Worm (Caenorhabditis elegans): ENCODE data around the gene set-24.

DNA sequence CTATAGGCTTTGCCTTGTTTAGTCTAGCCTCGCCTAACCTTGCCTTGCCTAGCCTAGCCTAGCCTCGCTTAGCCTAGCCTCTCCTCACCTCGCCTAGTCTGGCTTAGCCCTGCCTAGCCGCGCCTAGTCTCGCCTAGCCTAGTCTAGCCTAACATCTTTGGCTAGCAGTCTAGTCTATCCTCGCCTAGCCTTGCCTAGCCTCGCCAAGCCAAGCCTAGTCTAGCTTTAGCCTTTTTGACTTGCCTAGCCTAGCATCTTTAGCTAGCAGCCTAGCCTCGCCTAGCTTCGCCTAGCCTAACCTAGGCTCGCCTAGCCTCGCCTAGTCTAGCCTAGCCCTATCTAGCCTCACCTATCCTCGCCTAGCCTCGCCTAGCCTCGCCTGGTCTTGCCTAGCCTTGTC is 19.8 kb downstream of the set-24 start:
- TF ChIP-seq tra-4 (tag; optimal IDR thresholded peaks at IDR 0.05) (no peak), ama-1 (optimal IDR thresholded peaks at IDR 0.05) (no peak), flt-1 (GFP tag; IDR thresholded peaks at IDR 0.05) (no peak), hnd-1 (tag; optimal IDR thresholded peaks at IDR 0.05) (no peak), F13C5.2 (tag; optimal IDR thresholded peaks at IDR 0.05) (no peak), sea-1 (GFP tag; conservative IDR thresholded peaks at IDR 0.05) (no peak), tbx-37 (GFP tag; conservative IDR thresholded peaks at IDR 0.05) (no peak), ceh-13 (GFP tag; optimal IDR thresholded peaks at IDR 0.05) (no peak), aly-1 (tag; optimal IDR thresholded peaks at IDR 0.05) (no peak), pes-1 (GFP tag; IDR thresholded peaks at IDR 0.05) (no peak), B0310.2 (tag; optimal IDR thresholded peaks at IDR 0.05) (no peak), ceh-36 (tag; optimal IDR thresholded peaks at IDR 0.05) (no peak)
